Fruit fly (Drosophila melanogaster) Kc167 (cell line): ENCODE results near the gene ras.

Experiments used
- Myc ChIP-seq: fragments of >200 bp; optimal IDR thresholded peaks from 2 replicates; lab custom pipeline; 2017; ENCODE audit warnings: missing external identifiers
- ttk ChIP-seq: sonication (Bioruptor generic); optimal IDR thresholded peaks from 2 replicates; lab custom pipeline; 2017; ENCODE audit warnings: missing external identifiers

dm6 chrX:10743825-10744224 is 477 bp upstream of the ras start:
- TF ChIP-seq Myc (lab: Kevin White, UChicago): no peak
- TF ChIP-seq ttk (lab: Kevin White, UChicago): no peak
